Fruit fly (Drosophila melanogaster): ENCODE results near the gene nab.

The nab gene

DNA sequence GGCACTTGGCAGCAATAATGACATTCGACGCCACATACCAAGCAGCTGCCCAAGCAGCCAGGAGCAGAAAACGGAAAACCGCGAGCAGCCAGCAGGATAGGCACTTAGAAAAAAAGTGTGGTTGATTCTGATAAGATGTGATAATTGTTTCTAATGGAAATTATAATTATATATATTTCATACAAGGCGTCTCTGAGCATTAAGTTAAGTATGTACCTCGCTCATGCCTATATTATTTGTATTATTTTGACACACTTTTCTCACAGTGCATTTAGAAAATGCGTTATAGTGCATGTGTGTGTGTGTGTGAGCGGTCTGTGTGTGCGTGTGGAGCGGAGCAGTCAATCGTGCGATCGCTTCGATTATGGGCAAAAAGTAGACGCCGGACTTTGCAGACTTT, 2.4 kb downstream of the nab start (continued):
- TF ChIP-seq Antp (GFP tag; optimal IDR thresholded peaks at IDR 0.05) = no peak
- TF ChIP-seq ash1 (GFP tag; optimal IDR thresholded peaks at IDR 0.05) = no peak
- no peak for TF ChIP-seq CG6272 (GFP tag; IDR thresholded peaks at IDR 0.05)
- 0 out of 3 replicates have a peak, but pooled peaks have one; percentile 14 for TF ChIP-seq CG11695 (GFP tag; IDR thresholded peaks at IDR 0.05)
- TF ChIP-seq Eip74EF (GFP tag; optimal IDR thresholded peaks at IDR 0.05) = no peak
- TF ChIP-seq fru (optimal IDR thresholded peaks at IDR 0.05) = no peak
- TF ChIP-seq hb (GFP tag; IDR thresholded peaks at IDR 0.05; ENCODE audit: partially characterized antibody) = no peak
- peak; percentile 7 for TF ChIP-seq CG4820 (GFP tag; optimal IDR thresholded peaks at IDR 0.05)
- no peak for TF ChIP-seq CG4328 (GFP tag; optimal IDR thresholded peaks at IDR 0.05)
- TF ChIP-seq NfI (GFP tag; optimal IDR thresholded peaks at IDR 0.05) = no peak
- no peak for TF ChIP-seq CG13424 (tag; optimal IDR thresholded peaks at IDR 0.05)
- peak; percentile 39 for TF ChIP-seq CG14710 (tag; optimal IDR thresholded peaks at IDR 0.05)
- no peak for TF ChIP-seq btn (GFP tag; optimal IDR thresholded peaks at IDR 0.05)
- no peak for TF ChIP-seq Max (GFP tag; optimal IDR thresholded peaks at IDR 0.05)
- TF ChIP-seq CG8924 (tag; optimal IDR thresholded peaks at IDR 0.05) = peak; percentile 15
- no peak for TF ChIP-seq stwl (tag; optimal IDR thresholded peaks at IDR 0.05)
- TF ChIP-seq disco-r (GFP tag; optimal IDR thresholded peaks at IDR 0.05) = no peak
- TF ChIP-seq gro (GFP tag; optimal IDR thresholded peaks at IDR 0.05) = no peak
- TF ChIP-seq CG2875 (GFP tag; optimal IDR thresholded peaks at IDR 0.05) = no peak
- no peak for TF ChIP-seq Gsc (GFP tag; IDR thresholded peaks at IDR 0.05)
- peak; percentile 11 for TF ChIP-seq az2 (GFP tag; optimal IDR thresholded peaks at IDR 0.05)
- TF ChIP-seq gce (GFP tag; IDR thresholded peaks at IDR 0.05) = 0 out of 3 replicates have a peak, but pooled peaks have one; percentile 30
- TF ChIP-seq hth (optimal IDR thresholded peaks at IDR 0.05) = no peak
- no peak for TF ChIP-seq CG33213 (GFP tag; optimal IDR thresholded peaks at IDR 0.05)
- no peak for TF ChIP-seq slou (GFP tag; optimal IDR thresholded peaks at IDR 0.05)
- no peak for TF ChIP-seq MBD-R2 (GFP tag; IDR thresholded peaks at IDR 0.05)
- no peak for TF ChIP-seq BEAF-32 (GFP tag; optimal IDR thresholded peaks at IDR 0.05)
- no peak for TF ChIP-seq Sry-δ (GFP tag; optimal IDR thresholded peaks at IDR 0.05)
- TF ChIP-seq CG30403 (GFP tag; optimal IDR thresholded peaks at IDR 0.05) = peak; percentile 9
- TF ChIP-seq kah (GFP tag; optimal IDR thresholded peaks at IDR 0.05) = no peak
- peak; percentile 90 for TF ChIP-seq zen (tag; optimal IDR thresholded peaks at IDR 0.05)
- TF ChIP-seq vfl (GFP tag; optimal IDR thresholded peaks at IDR 0.05) = no peak
- no peak for TF ChIP-seq bab2 (GFP tag; optimal IDR thresholded peaks at IDR 0.05)
- no peak for TF ChIP-seq cato (GFP tag; optimal IDR thresholded peaks at IDR 0.05; ENCODE audit: borderline replicate concordance)
- TF ChIP-seq Mrtf (GFP tag; IDR thresholded peaks at IDR 0.05) = no peak
- TF ChIP-seq luna (GFP tag; optimal IDR thresholded peaks at IDR 0.05) = no peak
- TF ChIP-seq Myb (GFP tag; optimal IDR thresholded peaks at IDR 0.05) = no peak
- no peak for TF ChIP-seq ase (GFP tag; IDR thresholded peaks at IDR 0.05)
- TF ChIP-seq Tbp (GFP tag; optimal IDR thresholded peaks at IDR 0.05) = no peak
- no peak for TF ChIP-seq CG6654 (GFP tag; optimal IDR thresholded peaks at IDR 0.05)
- TF ChIP-seq CG4424 (GFP tag; optimal IDR thresholded peaks at IDR 0.05) = peak; percentile 60
- TF ChIP-seq Fer1 (GFP tag; optimal IDR thresholded peaks at IDR 0.05) = no peak
- TF ChIP-seq Dp (GFP tag; optimal IDR thresholded peaks at IDR 0.05) = no peak
- no peak for TF ChIP-seq CrebB (tag; optimal IDR thresholded peaks at IDR 0.05)
- no peak for TF ChIP-seq slbo (GFP tag; IDR thresholded peaks at IDR 0.05)
- peak; percentile 5 for TF ChIP-seq CG15479 (GFP tag; optimal IDR thresholded peaks at IDR 0.05)
- no peak for TF ChIP-seq CkIIα-i1 (GFP tag; IDR thresholded peaks at IDR 0.05)
- no peak for TF ChIP-seq zfh2 (GFP tag; optimal IDR thresholded peaks at IDR 0.05)
- no peak for TF ChIP-seq pros (GFP tag; optimal IDR thresholded peaks at IDR 0.05)
- TF ChIP-seq ci (GFP tag; IDR thresholded peaks at IDR 0.05) = 0 out of 3 replicates have a peak, but pooled peaks have one; percentile 25
- TF ChIP-seq scrt (GFP tag; optimal IDR thresholded peaks at IDR 0.05) = no peak
- peak; percentile 31 for TF ChIP-seq cg (GFP tag; optimal IDR thresholded peaks at IDR 0.05)

Measured in whole organism, embryonic.